Worm (Caenorhabditis elegans) whole organism, young adult: Measurements from ENCODE around the gene nsun-5.
A peak's percentile ranks its signal among the peaks of the same experiment; 100 is the strongest.

Source experiments
- B0035.1 ChIP-seq: sonication (generic microtip); optimal IDR thresholded peaks from 2 replicates; lab custom pipeline; 2016; ENCODE audit warnings: missing genetic modification characterization, mild to moderate bottlenecking, missing compliant biosample characterization, missing genotype, missing genetic modification reagents
- B0261.1 ChIP-seq: sonication (generic microtip); optimal IDR thresholded peaks from 2 replicates; lab custom pipeline; 2016; ENCODE audit warnings: mild to moderate bottlenecking, missing genetic modification characterization, moderate library complexity, missing compliant biosample characterization
- F55B11.4 ChIP-seq: sonication (generic microtip); optimal IDR thresholded peaks from 2 replicates; lab custom pipeline; 2016; ENCODE audit warnings: missing compliant biosample characterization, missing genetic modification characterization, borderline replicate concordance; ENCODE audit not compliant: insufficient read depth
- ZK185.1 ChIP-seq: sonication (generic microtip); optimal IDR thresholded peaks from 2 replicates; lab custom pipeline; 2016; ENCODE audit warnings: mild to moderate bottlenecking, missing genetic modification characterization, missing compliant biosample characterization; ENCODE audit not compliant: poor library complexity, severe bottlenecking
- aptf-2 ChIP-seq: fragments of 200-800 bp; sonication (Bioruptor generic); conservative IDR thresholded peaks from 2 replicates; pipeline ENCODE4 v1.3.6; 2022; ENCODE audit warnings: missing genetic modification reagents, missing genetic modification characterization, missing compliant biosample characterization
- bed-1 ChIP-seq: fragments of 200-800 bp; sonication (Bioruptor generic); IDR thresholded peaks from 2 replicates; pipeline ENCODE4 v1.3.6; 2022; ENCODE audit warnings: missing genetic modification reagents, missing genetic modification characterization, missing compliant biosample characterization
- ceh-27 ChIP-seq: fragments of 200-800 bp; sonication (Bioruptor generic); optimal IDR thresholded peaks from 2 replicates; lab custom pipeline; 2018; ENCODE audit warnings: mild to moderate bottlenecking, missing genetic modification characterization, moderate library complexity, missing compliant biosample characterization
- ceh-79 ChIP-seq: sonication (generic microtip); optimal IDR thresholded peaks from 2 replicates; lab custom pipeline; 2017; ENCODE audit warnings: mild to moderate bottlenecking, missing genetic modification characterization, missing compliant biosample characterization
- ceh-91 ChIP-seq: fragments of 200-800 bp; sonication (Bioruptor generic); IDR thresholded peaks from 2 replicates; pipeline ENCODE4 v1.3.6; 2022; ENCODE audit warnings: missing genetic modification reagents, missing genetic modification characterization, missing compliant biosample characterization
- chd-7 ChIP-seq: sonication (generic microtip); optimal IDR thresholded peaks from 2 replicates; lab custom pipeline; 2016; ENCODE audit warnings: mild to moderate bottlenecking, missing genetic modification characterization, moderate library complexity, missing compliant biosample characterization
- die-1 ChIP-seq: sonication (generic microtip); optimal IDR thresholded peaks from 2 replicates; lab custom pipeline; 2016; ENCODE audit warnings: missing genotype, mild to moderate bottlenecking, missing genetic modification characterization, missing compliant biosample characterization
- dox-1 ChIP-seq: fragments of 200-800 bp; sonication (Bioruptor generic); IDR thresholded peaks from 2 replicates; pipeline ENCODE4 v1.3.6; 2022; ENCODE audit warnings: missing genetic modification reagents, missing genetic modification characterization, missing compliant biosample characterization
- dpff-1 ChIP-seq: sonication (generic microtip); optimal IDR thresholded peaks from 2 replicates; lab custom pipeline; 2017; ENCODE audit warnings: mild to moderate bottlenecking, missing genetic modification characterization, missing compliant biosample characterization
- efl-1 ChIP-seq: fragments of 150-350 bp; optimal IDR thresholded peaks from 2 replicates; lab custom pipeline; 2014; ENCODE audit warnings: missing biosample characterization, missing genetic modification reagents, missing genetic modification characterization
- egl-18 ChIP-seq: fragments of 200-800 bp; sonication (Bioruptor generic); IDR thresholded peaks from 2 replicates; pipeline ENCODE4 v1.3.6; 2022; ENCODE audit warnings: missing genetic modification reagents, missing genetic modification characterization, missing compliant biosample characterization
- egrh-3 ChIP-seq: fragments of 200-800 bp; sonication (Bioruptor generic); IDR thresholded peaks from 2 replicates; pipeline ENCODE4 v1.3.6; 2022; ENCODE audit warnings: missing genetic modification reagents, missing genetic modification characterization, missing compliant biosample characterization
- ekl-4 ChIP-seq: fragments of 200-800 bp; sonication (Bioruptor generic); IDR thresholded peaks from 2 replicates; pipeline ENCODE4 v1.3.6; 2022; ENCODE audit warnings: missing genetic modification reagents, missing genetic modification characterization, missing compliant biosample characterization
- hrde-1 ChIP-seq: sonication (generic microtip); optimal IDR thresholded peaks from 2 replicates; lab custom pipeline; 2016; ENCODE audit warnings: missing genetic modification characterization, mild to moderate bottlenecking, missing compliant biosample characterization, moderate library complexity, missing genotype, missing genetic modification reagents, borderline replicate concordance
- lin-26 ChIP-seq: fragments of 200-800 bp; sonication (Bioruptor generic); IDR thresholded peaks from 2 replicates; pipeline ENCODE4 v1.3.6; 2022; ENCODE audit warnings: missing genetic modification reagents, missing genetic modification characterization, missing compliant biosample characterization
- lir-1 ChIP-seq: fragments of 200-800 bp; sonication (Bioruptor generic); conservative IDR thresholded peaks from 2 replicates; pipeline ENCODE4 v1.3.6; 2022; ENCODE audit warnings: missing genetic modification reagents, missing genetic modification characterization, missing compliant biosample characterization
- lsl-1 ChIP-seq: fragments of 200-800 bp; sonication (Bioruptor generic); optimal IDR thresholded peaks from 2 replicates; lab custom pipeline; 2018; ENCODE audit warnings: mild to moderate bottlenecking, missing genetic modification characterization, moderate library complexity, missing compliant biosample characterization
- nfya-2 ChIP-seq: fragments of 200-800 bp; sonication (Bioruptor generic); IDR thresholded peaks from 2 replicates; pipeline ENCODE4 v1.3.6; 2022; ENCODE audit warnings: missing genetic modification reagents, missing genetic modification characterization, missing compliant biosample characterization
- nhr-27 ChIP-seq: fragments of 200-800 bp; sonication (Bioruptor generic); optimal IDR thresholded peaks from 2 replicates; lab custom pipeline; 2018; ENCODE audit warnings: mild to moderate bottlenecking, missing genetic modification characterization, moderate library complexity, missing compliant biosample characterization
- nhr-80 ChIP-seq: sonication (generic microtip); optimal IDR thresholded peaks from 2 replicates; lab custom pipeline; 2016; ENCODE audit warnings: missing genetic modification characterization, missing compliant biosample characterization
- nhr-90 ChIP-seq: sonication (generic microtip); optimal IDR thresholded peaks from 2 replicates; lab custom pipeline; 2016; ENCODE audit warnings: missing genotype, mild to moderate bottlenecking, missing genetic modification characterization, missing compliant biosample characterization
- pha-4 ChIP-seq: fragments of 150-350 bp; sonication (generic microtip); optimal IDR thresholded peaks from 2 replicates; lab custom pipeline; 2014; ENCODE audit warnings: missing biosample characterization, missing genetic modification reagents, missing genetic modification characterization
- rec-8 ChIP-seq, 2 experiments: sonication (generic microtip); optimal IDR thresholded peaks; 2 replicates each; lab custom pipeline; 2016; ENCODE audit warnings: mild to moderate bottlenecking in 2 of 2, missing genetic modification characterization in 2 of 2, missing genetic modification reagents in 2 of 2, missing genotype in 2 of 2, missing biosample characterization in 1 of 2, missing compliant biosample characterization in 1 of 2, moderate library complexity in 1 of 2
- sdz-38 ChIP-seq: sonication (generic microtip); optimal IDR thresholded peaks from 2 replicates; lab custom pipeline; 2016; ENCODE audit warnings: missing genotype, missing genetic modification characterization, missing compliant biosample characterization
- snpc-1.1 ChIP-seq: sonication (generic microtip); optimal IDR thresholded peaks from 2 replicates; lab custom pipeline; 2017; ENCODE audit warnings: missing genetic modification characterization, mild to moderate bottlenecking, missing compliant biosample characterization, antibody characterized with exemption, moderate library complexity, missing genotype, missing genetic modification reagents; ENCODE audit not compliant: insufficient read depth
- zfh-2 ChIP-seq: fragments of 200-800 bp; sonication (Bioruptor generic); conservative IDR thresholded peaks from 2 replicates; pipeline ENCODE4 v1.3.6; 2022; ENCODE audit warnings: missing genetic modification reagents, missing genetic modification characterization, missing compliant biosample characterization
- ztf-18 ChIP-seq: sonication (generic microtip); optimal IDR thresholded peaks from 2 replicates; lab custom pipeline; 2016; ENCODE audit warnings: missing genotype, mild to moderate bottlenecking, missing genetic modification characterization, missing compliant biosample characterization
- ztf-26 ChIP-seq: sonication (generic microtip); optimal IDR thresholded peaks from 2 replicates; lab custom pipeline; 2017; ENCODE audit warnings: missing genetic modification characterization, missing compliant biosample characterization
- ztf-3 ChIP-seq: fragments of 200-800 bp; sonication (Bioruptor generic); optimal IDR thresholded peaks from 2 replicates; lab custom pipeline; 2018; ENCODE audit warnings: mild to moderate bottlenecking, missing genetic modification characterization, missing compliant biosample characterization

Gene nsun-5

ce11 chrII:15025599-15026164 lies 56.3 kb downstream of the nsun-5 start, which contains the start of gene cmtr-1 (continued):
- TF ChIP-seq ceh-79 (tag; lab: Kevin White, UChicago): no peak
- peak; percentile 79 for TF ChIP-seq lir-1 (GFP tag; lab: Robert Waterston, UW)
- peak; percentile 98; the same call in 1 of the 2 replicates for TF ChIP-seq dox-1
- TF ChIP-seq ztf-26 (tag; lab: Kevin White, UChicago): peak; percentile 92
- peak; percentile 42 for TF ChIP-seq B0261.1
- TF ChIP-seq egl-18: no peak
- TF ChIP-seq nhr-90 (tag; lab: Kevin White, UChicago): no peak
- TF ChIP-seq rec-8 (tag; optimal IDR thresholded peaks at IDR 0.05; lab: Kevin White, UChicago): peak; percentile 40 to 82
- TF ChIP-seq bed-1 (GFP tag; lab: Robert Waterston, UW): no peak
- TF ChIP-seq sdz-38 (tag; lab: Kevin White, UChicago): no peak
- peak; percentile 97 for TF ChIP-seq ZK185.1 (tag; lab: Kevin White, UChicago)
- peak; percentile 85 for TF ChIP-seq ceh-91 (GFP tag; lab: Robert Waterston, UW)
- peak; percentile 94 for TF ChIP-seq ceh-27 (GFP tag; lab: Kevin White, UChicago)
- no peak for TF ChIP-seq nfya-2 (GFP tag; lab: Robert Waterston, UW)
- TF ChIP-seq zfh-2 (GFP tag; lab: Robert Waterston, UW): peak; percentile 92
- peak; percentile 100 for TF ChIP-seq snpc-1.1 (tag; lab: Kevin White, UChicago)
- TF ChIP-seq lsl-1 (GFP tag; lab: Kevin White, UChicago): peak; percentile 85
- peak; percentile 68 for TF ChIP-seq die-1 (tag; lab: Kevin White, UChicago)
- no peak for TF ChIP-seq pha-4 (tag; lab: Kevin White, UChicago)
- peak; percentile 97 for TF ChIP-seq ekl-4 (GFP tag; lab: Robert Waterston, UW)
- TF ChIP-seq nhr-27 (tag; lab: Kevin White, UChicago): no peak
- peak; percentile 60 for TF ChIP-seq ztf-18
- TF ChIP-seq F55B11.4 (tag; lab: Kevin White, UChicago): no peak
- TF ChIP-seq dpff-1 (tag; lab: Kevin White, UChicago): peak; percentile 83
- TF ChIP-seq nhr-80 (tag; lab: Kevin White, UChicago): peak; percentile 59
- TF ChIP-seq efl-1 (GFP tag; lab: Kevin White, UChicago): peak; percentile 80
- TF ChIP-seq lin-26 (GFP tag; lab: Robert Waterston, UW): peak; percentile 82
- peak; percentile 22; the same call in 1 of the 2 replicates for TF ChIP-seq aptf-2 (GFP tag; lab: Robert Waterston, UW)
- peak; percentile 86 for TF ChIP-seq chd-7 (tag; lab: Kevin White, UChicago)
- peak; percentile 91 for TF ChIP-seq hrde-1 (tag; lab: Kevin White, UChicago)
- TF ChIP-seq ztf-3: no peak
- TF ChIP-seq B0035.1 (tag; lab: Kevin White, UChicago): peak; percentile 62
- TF ChIP-seq, all 124 proteins: peak for 96

DNA sequence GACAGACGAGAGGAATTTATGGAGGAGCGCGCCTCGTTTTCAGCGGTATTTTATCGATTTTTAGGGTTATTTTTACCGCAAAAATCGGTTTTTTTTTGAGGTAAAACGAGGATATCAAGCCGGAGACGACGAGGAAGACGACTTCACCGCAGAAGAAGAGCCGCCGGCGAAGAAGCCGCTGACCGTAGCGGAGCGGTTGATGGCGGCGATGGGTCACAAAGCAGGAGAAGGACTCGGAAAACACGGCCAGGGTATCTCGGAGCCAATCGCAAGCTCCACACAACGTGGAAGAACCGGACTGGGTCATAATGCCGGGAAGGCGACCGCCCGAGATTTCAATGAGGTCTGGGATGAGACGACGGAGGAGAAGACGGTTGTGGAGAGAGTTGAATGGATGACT lies 57.0 kb downstream of the nsun-5 start:
- no peak for TF ChIP-seq ceh-91 (GFP tag; lab: Robert Waterston, UW)
- peak; percentile 62; the same call in 1 of the 2 replicates for TF ChIP-seq egrh-3 (GFP tag; lab: Robert Waterston, UW)
- TF ChIP-seq F55B11.4 (tag; lab: Kevin White, UChicago): no peak
- peak; percentile 79 for TF ChIP-seq zfh-2 (GFP tag; lab: Robert Waterston, UW)
- TF ChIP-seq, all 124 proteins: peak for 2
